Worm (Caenorhabditis elegans) whole organism, L4 larva: Measurements from ENCODE around the gene nlp-68.

ENCODE experiments used
- D1046.2 ChIP-seq: fragments of 200-800 bp; sonication (Bioruptor generic); IDR thresholded peaks from 2 replicates; pipeline ENCODE4 v1.3.6; 2022; ENCODE audit warnings: missing genetic modification characterization, missing compliant biosample characterization
- F10B5.3 ChIP-seq: sonication (generic microtip); optimal IDR thresholded peaks from 2 replicates; lab custom pipeline; 2016; ENCODE audit warnings: mild to moderate bottlenecking, missing genetic modification characterization, missing compliant biosample characterization
- F44E2.7 ChIP-seq: fragments of 200-800 bp; sonication (Bioruptor generic); IDR thresholded peaks from 2 replicates; pipeline ENCODE4 v2.1.2; 2022; ENCODE audit warnings: missing genetic modification characterization, missing compliant biosample characterization
- T20F7.1 ChIP-seq: fragments of 200-800 bp; sonication (Bioruptor generic); optimal IDR thresholded peaks from 2 replicates; lab custom pipeline; 2018; ENCODE audit warnings: mild to moderate bottlenecking, missing genetic modification characterization, missing compliant biosample characterization
- Y48G9A.11 ChIP-seq: fragments of 200-800 bp; sonication (Bioruptor generic); IDR thresholded peaks from 2 replicates; pipeline ENCODE4 v1.3.6; 2022; ENCODE audit warnings: missing genetic modification reagents, missing genetic modification characterization, missing compliant biosample characterization
- Y5F2A.4 ChIP-seq: fragments of 200-800 bp; sonication (Bioruptor generic); optimal IDR thresholded peaks from 2 replicates; lab custom pipeline; 2018; ENCODE audit warnings: mild to moderate bottlenecking, missing genetic modification characterization, missing compliant biosample characterization
- ZK337.2 ChIP-seq: fragments of 200-800 bp; sonication (Bioruptor generic); IDR thresholded peaks from 2 replicates; pipeline ENCODE4 v1.3.6; 2022; ENCODE audit warnings: missing genetic modification reagents, missing genetic modification characterization, missing compliant biosample characterization
- ama-1 ChIP-seq: fragments of 150-350 bp; optimal IDR thresholded peaks from 2 replicates; lab custom pipeline; 2014; ENCODE audit warnings: inconsistent platforms, mixed read lengths
- arid-1 ChIP-seq: fragments of 200-800 bp; sonication (Bioruptor generic); conservative IDR thresholded peaks from 2 replicates; pipeline ENCODE4 v1.3.6; 2022; ENCODE audit warnings: missing genetic modification reagents, missing genetic modification characterization, missing compliant biosample characterization
- ceh-20 ChIP-seq: fragments of 200-800 bp; sonication (Bioruptor generic); IDR thresholded peaks from 2 replicates; pipeline ENCODE4 v1.3.6; 2022; ENCODE audit warnings: missing genetic modification reagents, missing genetic modification characterization, missing compliant biosample characterization
- ceh-28 ChIP-seq: fragments of 150-350 bp; optimal IDR thresholded peaks from 2 replicates; lab custom pipeline; 2014; ENCODE audit warnings: missing biosample characterization, missing genetic modification reagents, missing genetic modification characterization
- ceh-32 ChIP-seq: sonication (generic microtip); optimal IDR thresholded peaks from 2 replicates; lab custom pipeline; 2016; ENCODE audit warnings: mild to moderate bottlenecking, missing genetic modification characterization, missing compliant biosample characterization; ENCODE audit not compliant: poor library complexity
- ceh-44 ChIP-seq: fragments of 200-800 bp; sonication (Bioruptor generic); IDR thresholded peaks from 2 replicates; pipeline ENCODE4 v1.3.6; 2022; ENCODE audit warnings: missing genetic modification reagents, missing genetic modification characterization, missing compliant biosample characterization
- ceh-62 ChIP-seq: sonication (generic microtip); optimal IDR thresholded peaks from 2 replicates; lab custom pipeline; 2017; ENCODE audit warnings: missing biosample characterization, missing genetic modification characterization
- ceh-82 ChIP-seq: sonication (generic microtip); optimal IDR thresholded peaks from 2 replicates; lab custom pipeline; 2017; ENCODE audit warnings: missing biosample characterization, missing genetic modification characterization
- ctbp-1 ChIP-seq: fragments of 200-800 bp; sonication (Bioruptor generic); IDR thresholded peaks from 2 replicates; pipeline ENCODE4 v1.3.6; 2022; ENCODE audit warnings: missing genetic modification reagents, missing genetic modification characterization, missing compliant biosample characterization
- daf-12 ChIP-seq: fragments of 150-350 bp; optimal IDR thresholded peaks from 2 replicates; lab custom pipeline; 2014; ENCODE audit warnings: missing biosample characterization, missing genetic modification reagents, missing genetic modification characterization
- daf-19 ChIP-seq: fragments of 200-800 bp; sonication (Bioruptor generic); conservative IDR thresholded peaks from 2 replicates; pipeline ENCODE4 v1.3.6; 2022; ENCODE audit warnings: missing genetic modification characterization, missing compliant biosample characterization
- daf-8 ChIP-seq: fragments of 200-800 bp; sonication (Bioruptor generic); IDR thresholded peaks from 2 replicates; pipeline ENCODE4 v1.3.6; 2022; ENCODE audit warnings: missing genetic modification characterization, missing compliant biosample characterization
- dmd-6 ChIP-seq: fragments of 200-800 bp; sonication (Bioruptor generic); IDR thresholded peaks from 2 replicates; pipeline ENCODE4 v1.3.6; 2022; ENCODE audit warnings: missing genetic modification reagents, missing genetic modification characterization, missing compliant biosample characterization
- dmd-8 ChIP-seq: fragments of 200-800 bp; sonication (Bioruptor generic); IDR thresholded peaks from 2 replicates; pipeline ENCODE4 v1.3.6; 2022; ENCODE audit warnings: missing genetic modification characterization, missing compliant biosample characterization
- dpl-1 ChIP-seq: fragments of 150-350 bp; optimal IDR thresholded peaks from 2 replicates; lab custom pipeline; 2014; ENCODE audit warnings: missing biosample characterization, missing genetic modification reagents, missing genetic modification characterization
- duxl-1 ChIP-seq: sonication (generic microtip); optimal IDR thresholded peaks from 2 replicates; lab custom pipeline; 2016; ENCODE audit warnings: mild to moderate bottlenecking, missing genetic modification characterization, moderate library complexity, missing compliant biosample characterization; ENCODE audit not compliant: poor library complexity
- egl-43 ChIP-seq: fragments of 200-800 bp; sonication (Bioruptor generic); IDR thresholded peaks from 2 replicates; pipeline ENCODE4 v1.3.6; 2022; ENCODE audit warnings: missing genetic modification reagents, missing genetic modification characterization, missing compliant biosample characterization
- fkh-10 ChIP-seq: fragments of 150-350 bp; optimal IDR thresholded peaks from 2 replicates; lab custom pipeline; 2014; ENCODE audit warnings: missing biosample characterization, missing genetic modification reagents, missing genetic modification characterization
- hlh-11 ChIP-seq: fragments of 200-800 bp; sonication (Bioruptor generic); optimal IDR thresholded peaks from 2 replicates; lab custom pipeline; 2018; ENCODE audit warnings: mild to moderate bottlenecking, missing genetic modification characterization, missing compliant biosample characterization
- hlh-30 ChIP-seq: sonication (generic microtip); optimal IDR thresholded peaks from 2 replicates; lab custom pipeline; 2017; ENCODE audit warnings: antibody characterized with exemption, mild to moderate bottlenecking, missing genetic modification characterization, missing compliant biosample characterization; ENCODE audit not compliant: insufficient read depth
- hmg-1.1 ChIP-seq: fragments of 200-800 bp; sonication (Bioruptor generic); IDR thresholded peaks from 2 replicates; pipeline ENCODE4 v1.3.6; 2022; ENCODE audit warnings: missing genetic modification reagents, missing genetic modification characterization, missing compliant biosample characterization
- lim-7 ChIP-seq: fragments of 200-800 bp; sonication (Bioruptor generic); IDR thresholded peaks from 2 replicates; pipeline ENCODE4 v1.3.6; 2022; ENCODE audit warnings: missing genetic modification characterization, missing compliant biosample characterization
- lin-1 ChIP-seq: fragments of 200-800 bp; sonication (Bioruptor generic); IDR thresholded peaks from 2 replicates; pipeline ENCODE4 v1.3.6; 2022; ENCODE audit warnings: missing genetic modification reagents, missing genetic modification characterization, missing compliant biosample characterization
- lin-15B ChIP-seq: fragments of 150-350 bp; sonication (generic microtip); optimal IDR thresholded peaks from 3 replicates; lab custom pipeline; 2014; ENCODE audit warnings: missing biosample characterization, missing genetic modification characterization
- lir-3 ChIP-seq: sonication (generic microtip); optimal IDR thresholded peaks from 2 replicates; lab custom pipeline; 2016; ENCODE audit warnings: mild to moderate bottlenecking, missing genetic modification characterization, missing compliant biosample characterization
- madf-5 ChIP-seq, 2 experiments: fragments of 200-800 bp; sonication (Bioruptor generic); IDR thresholded peaks; 2 replicates each; pipeline ENCODE4 v1.3.6; 2022; ENCODE audit warnings: missing compliant biosample characterization in 2 of 2, missing genetic modification characterization in 2 of 2
- mep-1 ChIP-seq: fragments of 150-350 bp; sonication (generic microtip); optimal IDR thresholded peaks from 3 replicates; lab custom pipeline; 2014; ENCODE audit warnings: missing biosample characterization, missing genetic modification characterization
- mxl-3 ChIP-seq: fragments of 200-800 bp; sonication (Bioruptor generic); optimal IDR thresholded peaks from 2 replicates; lab custom pipeline; 2018; ENCODE audit warnings: mild to moderate bottlenecking, missing genetic modification characterization, missing compliant biosample characterization
- nhr-237 ChIP-seq: sonication (generic microtip); optimal IDR thresholded peaks from 2 replicates; lab custom pipeline; 2017; ENCODE audit warnings: missing biosample characterization, missing genetic modification characterization
- nhr-41 ChIP-seq: fragments of 200-800 bp; sonication (Bioruptor generic); IDR thresholded peaks from 2 replicates; pipeline ENCODE4 v1.3.6; 2022; ENCODE audit warnings: missing genetic modification reagents, missing genetic modification characterization, missing compliant biosample characterization
- nhr-48 ChIP-seq: sonication (generic microtip); optimal IDR thresholded peaks from 2 replicates; lab custom pipeline; 2016; ENCODE audit warnings: mild to moderate bottlenecking, missing genetic modification characterization, missing compliant biosample characterization
- nhr-76 ChIP-seq: fragments of 150-350 bp; optimal IDR thresholded peaks from 2 replicates; lab custom pipeline; 2014; ENCODE audit warnings: missing biosample characterization, missing genetic modification characterization
- nhr-77 ChIP-seq: fragments of 150-350 bp; optimal IDR thresholded peaks from 2 replicates; lab custom pipeline; 2014; ENCODE audit warnings: missing biosample characterization, missing genetic modification characterization
- php-3 ChIP-seq: fragments of 200-800 bp; sonication (Bioruptor generic); IDR thresholded peaks from 2 replicates; pipeline ENCODE4 v1.3.6; 2022; ENCODE audit warnings: missing genetic modification reagents, missing genetic modification characterization, missing compliant biosample characterization
- pqm-1 ChIP-seq: sonication (generic microtip); optimal IDR thresholded peaks from 2 replicates; lab custom pipeline; 2017; ENCODE audit warnings: missing biosample characterization, missing genetic modification characterization
- rbr-2 ChIP-seq: sonication (generic microtip); optimal IDR thresholded peaks from 2 replicates; lab custom pipeline; 2016; ENCODE audit warnings: missing genotype, missing genetic modification characterization, missing compliant biosample characterization
- sdz-12 ChIP-seq: fragments of 200-800 bp; sonication (Bioruptor generic); optimal IDR thresholded peaks from 2 replicates; lab custom pipeline; 2018; ENCODE audit warnings: mild to moderate bottlenecking, missing genetic modification characterization, missing compliant biosample characterization
- skn-1 ChIP-seq: fragments of 150-350 bp; optimal IDR thresholded peaks from 2 replicates; lab custom pipeline; 2014; ENCODE audit warnings: missing biosample characterization, missing genetic modification characterization
- spr-3 ChIP-seq: fragments of 200-800 bp; sonication (Bioruptor generic); optimal IDR thresholded peaks from 2 replicates; lab custom pipeline; 2018; ENCODE audit warnings: mild to moderate bottlenecking, missing genetic modification characterization, missing compliant biosample characterization
- tra-1 ChIP-seq: fragments of 200-800 bp; sonication (Bioruptor generic); IDR thresholded peaks from 2 replicates; pipeline ENCODE4 v1.3.6; 2022; ENCODE audit warnings: missing genetic modification reagents, missing genetic modification characterization, missing compliant biosample characterization
- unc-130 ChIP-seq: sonication (generic microtip); optimal IDR thresholded peaks from 2 replicates; lab custom pipeline; 2016; ENCODE audit warnings: missing genetic modification reagents, missing genetic modification characterization, missing compliant biosample characterization
- unc-39 ChIP-seq: sonication (generic microtip); optimal IDR thresholded peaks from 2 replicates; lab custom pipeline; 2017; ENCODE audit warnings: missing biosample characterization, missing genetic modification characterization
- zag-1 ChIP-seq: fragments of 150-350 bp; optimal IDR thresholded peaks from 2 replicates; lab custom pipeline; 2014; ENCODE audit warnings: missing biosample characterization, missing genetic modification characterization
- zfp-2 ChIP-seq: sonication (generic microtip); optimal IDR thresholded peaks from 2 replicates; lab custom pipeline; 2016; ENCODE audit warnings: mild to moderate bottlenecking, missing genetic modification characterization, missing compliant biosample characterization
- zip-2 ChIP-seq: fragments of 150-350 bp; optimal IDR thresholded peaks from 2 replicates; lab custom pipeline; 2014; ENCODE audit warnings: missing biosample characterization, missing genetic modification characterization
- ztf-7 ChIP-seq: fragments of 150-350 bp; optimal IDR thresholded peaks from 2 replicates; lab custom pipeline; 2014; ENCODE audit warnings: missing biosample characterization, missing genetic modification characterization

Gene nlp-68

DNA sequence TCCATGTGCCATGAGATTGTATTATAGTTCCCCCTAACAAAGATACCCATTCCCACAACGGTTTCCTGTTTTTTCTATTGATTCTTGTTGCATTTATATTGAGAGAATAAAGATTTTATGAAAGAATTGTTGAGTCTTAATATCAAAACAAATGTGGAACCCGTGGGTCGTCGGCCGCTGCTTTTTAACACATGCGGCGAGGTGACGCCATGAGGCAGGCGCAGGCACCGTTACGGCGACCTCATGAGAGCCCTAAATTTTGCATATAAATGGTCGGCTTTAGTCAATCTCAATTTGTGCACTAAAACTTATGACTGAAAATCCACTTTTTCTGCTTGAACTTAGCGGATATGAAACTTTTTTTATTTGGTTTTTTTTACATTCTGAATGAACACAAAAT, 1.4 kb downstream of the nlp-68 start:
- TF ChIP-seq zip-2 = no peak
- no peak for TF ChIP-seq D1046.2 (GFP tag; lab: Robert Waterston, UW)
- no peak for TF ChIP-seq mep-1 (tag; lab: Kevin White, UChicago)
- TF ChIP-seq T20F7.1 (GFP tag; lab: Kevin White, UChicago) = no peak
- TF ChIP-seq daf-12 (tag; lab: Kevin White, UChicago) = no peak
- TF ChIP-seq daf-8 (GFP tag; lab: Robert Waterston, UW) = no peak
- peak; percentile 38 for TF ChIP-seq hlh-11 (tag; lab: Kevin White, UChicago)
- no peak for TF ChIP-seq ama-1 (lab: Kevin White, UChicago)
- TF ChIP-seq unc-130 (GFP tag; lab: Kevin White, UChicago) = no peak
- no peak for TF ChIP-seq hmg-1.1 (GFP tag; lab: Robert Waterston, UW)
- TF ChIP-seq nhr-48 (tag; lab: Kevin White, UChicago) = no peak
- TF ChIP-seq spr-3 (GFP tag; lab: Kevin White, UChicago) = no peak
- no peak for TF ChIP-seq nhr-41 (GFP tag; lab: Robert Waterston, UW)
- no peak for TF ChIP-seq ceh-20 (GFP tag; lab: Robert Waterston, UW)
- no peak for TF ChIP-seq nhr-76
- TF ChIP-seq mxl-3 (GFP tag; lab: Kevin White, UChicago) = peak; percentile 32
- TF ChIP-seq egl-43 = 0 out of 2 replicates have a peak, but pooled peaks have one; percentile 34
- TF ChIP-seq php-3 (GFP tag; lab: Robert Waterston, UW) = no peak
- TF ChIP-seq F44E2.7 (GFP tag; lab: Robert Waterston, UW) = no peak
- no peak for TF ChIP-seq ceh-82 (tag; lab: Kevin White, UChicago)
- TF ChIP-seq fkh-10 = no peak
- no peak for TF ChIP-seq nhr-77
- no peak for TF ChIP-seq ceh-62 (tag; lab: Kevin White, UChicago)
- TF ChIP-seq lir-3 (tag; lab: Kevin White, UChicago) = no peak
- TF ChIP-seq zfp-2 = no peak
- TF ChIP-seq ctbp-1 (GFP tag; lab: Robert Waterston, UW) = 0 out of 2 replicates have a peak, but pooled peaks have one; percentile 18
- TF ChIP-seq dmd-8 (GFP tag; lab: Robert Waterston, UW) = no peak
- TF ChIP-seq lim-7 (GFP tag; lab: Robert Waterston, UW) = no peak
- no peak for TF ChIP-seq lin-1
- TF ChIP-seq ceh-28 (tag; lab: Kevin White, UChicago) = no peak
- no peak for TF ChIP-seq unc-39 (tag; lab: Kevin White, UChicago)
- no peak for TF ChIP-seq daf-19 (GFP tag; lab: Robert Waterston, UW)
- TF ChIP-seq dpl-1 = no peak
- TF ChIP-seq ceh-32 (tag; lab: Kevin White, UChicago) = no peak
- TF ChIP-seq rbr-2 (tag; lab: Kevin White, UChicago) = no peak
- peak; percentile 14 for TF ChIP-seq duxl-1 (tag; lab: Kevin White, UChicago)
- TF ChIP-seq F10B5.3 = no peak
- no peak for TF ChIP-seq skn-1
- no peak for TF ChIP-seq tra-1 (GFP tag; lab: Robert Waterston, UW)
- TF ChIP-seq zag-1 (tag; lab: Kevin White, UChicago) = no peak
- TF ChIP-seq sdz-12 (GFP tag; lab: Kevin White, UChicago) = no peak
- TF ChIP-seq ZK337.2 = no peak
- no peak for TF ChIP-seq Y48G9A.11 (GFP tag; lab: Robert Waterston, UW)
- no peak for TF ChIP-seq lin-15B (tag; lab: Kevin White, UChicago)
- no peak for TF ChIP-seq nhr-237 (tag; lab: Kevin White, UChicago)
- no peak for TF ChIP-seq ztf-7
- TF ChIP-seq arid-1 (GFP tag; lab: Robert Waterston, UW) = 0 out of 2 replicates have a peak, but pooled peaks have one; percentile 24
- TF ChIP-seq dmd-6 = no peak
- TF ChIP-seq Y5F2A.4 (GFP tag; lab: Kevin White, UChicago) = no peak
- TF ChIP-seq pqm-1 (tag; lab: Kevin White, UChicago) = no peak
- no peak for TF ChIP-seq ceh-44 (GFP tag; lab: Robert Waterston, UW)
- TF ChIP-seq hlh-30 = peak; percentile 38
- no peak for TF ChIP-seq madf-5 (GFP tag; IDR thresholded peaks at IDR 0.05; lab: Robert Waterston, UW)
